Fruit fly (Drosophila melanogaster) whole organism, embryonic: ENCODE measurements around the gene CG31974.

Experiments
- CG1024 ChIP-seq: fragments of 200-800 bp; sonication (Bioruptor generic); IDR thresholded peaks from 2 replicates; pipeline ENCODE4 v1.3.6; 2022; ENCODE audit warnings: missing biosample characterization, missing genetic modification characterization
- CG10366 ChIP-seq: fragments of 200-800 bp; sonication (Bioruptor generic); IDR thresholded peaks from 2 replicates; pipeline ENCODE4 v1.3.6; 2022; ENCODE audit warnings: missing biosample characterization, missing genetic modification characterization
- CG11093 ChIP-seq: fragments of 200-800 bp; sonication (Bioruptor generic); IDR thresholded peaks from 3 replicates; pipeline ENCODE4 v1.3.6; 2022; ENCODE audit warnings: missing biosample characterization, missing genetic modification characterization
- CG11695 ChIP-seq: fragments of 200-800 bp; sonication (Bioruptor generic); IDR thresholded peaks from 3 replicates; pipeline ENCODE4 v1.3.6; 2022; ENCODE audit warnings: missing biosample characterization, missing genetic modification characterization
- CG12744 ChIP-seq: fragments of 200-800 bp; sonication (Bioruptor generic); optimal IDR thresholded peaks from 2 replicates; lab custom pipeline; 2016; ENCODE audit warnings: missing biosample characterization, missing genetic modification characterization
- CG13123 ChIP-seq: fragments of 200-800 bp; sonication (Bioruptor generic); optimal IDR thresholded peaks from 2 replicates; lab custom pipeline; 2016; ENCODE audit warnings: missing biosample characterization, missing genetic modification characterization
- CG15269 ChIP-seq: fragments of 200-800 bp; sonication (Bioruptor generic); optimal IDR thresholded peaks from 2 replicates; lab custom pipeline; 2018; ENCODE audit warnings: missing biosample characterization, mild to moderate bottlenecking, missing genetic modification characterization, moderate library complexity
- CG15479 ChIP-seq: fragments of 200-800 bp; sonication (Bioruptor generic); optimal IDR thresholded peaks from 3 replicates; lab custom pipeline; 2019; ENCODE audit warnings: missing biosample characterization, mild to moderate bottlenecking, missing genetic modification characterization, moderate library complexity
- CG15514 ChIP-seq: fragments of 200-800 bp; sonication (Bioruptor generic); optimal IDR thresholded peaks from 3 replicates; lab custom pipeline; 2017; ENCODE audit warnings: missing biosample characterization, missing genetic modification characterization, mild to moderate bottlenecking, moderate library complexity, missing genetic modification reagents
- CG17186 ChIP-seq: fragments of 200-800 bp; sonication (Bioruptor generic); optimal IDR thresholded peaks from 3 replicates; lab custom pipeline; 2017; ENCODE audit warnings: missing biosample characterization, missing genetic modification reagents, missing genetic modification characterization
- CG17912 ChIP-seq: fragments of 200-800 bp; sonication (Bioruptor generic); optimal IDR thresholded peaks from 2 replicates; lab custom pipeline; 2018; ENCODE audit warnings: missing biosample characterization, mild to moderate bottlenecking, missing genetic modification characterization
- CG3995 ChIP-seq: fragments of 200-800 bp; sonication (Bioruptor generic); optimal IDR thresholded peaks from 3 replicates; lab custom pipeline; 2016; ENCODE audit warnings: missing biosample characterization, missing genetic modification characterization
- CG4617 ChIP-seq: fragments of 200-800 bp; sonication (Bioruptor generic); optimal IDR thresholded peaks from 3 replicates; lab custom pipeline; 2016; ENCODE audit warnings: missing biosample characterization, missing genetic modification characterization, borderline replicate concordance
- CG6683 ChIP-seq: fragments of 200-800 bp; sonication (Bioruptor generic); optimal IDR thresholded peaks from 2 replicates; lab custom pipeline; 2017; ENCODE audit warnings: missing biosample characterization, mild to moderate bottlenecking, missing genetic modification characterization, missing genetic modification reagents
- CG8359 ChIP-seq: fragments of 200-800 bp; sonication (Bioruptor generic); optimal IDR thresholded peaks from 2 replicates; lab custom pipeline; 2017; ENCODE audit warnings: missing biosample characterization, mild to moderate bottlenecking, missing genetic modification characterization, borderline replicate concordance
- CG9609 ChIP-seq: fragments of 200-800 bp; sonication (Bioruptor generic); optimal IDR thresholded peaks from 3 replicates; lab custom pipeline; 2016; ENCODE audit warnings: missing biosample characterization, missing genetic modification characterization
- CHES-1-like ChIP-seq: fragments of 200-800 bp; sonication (Bioruptor generic); optimal IDR thresholded peaks from 2 replicates; lab custom pipeline; 2016; ENCODE audit warnings: missing biosample characterization, missing genetic modification characterization
- Dref ChIP-seq: fragments of 200-800 bp; sonication (Bioruptor generic); IDR thresholded peaks from 2 replicates; pipeline ENCODE4 v1.3.6; 2022; ENCODE audit warnings: missing biosample characterization, missing genetic modification characterization
- E2f2 ChIP-seq: fragments of 200-800 bp; sonication (Bioruptor generic); IDR thresholded peaks from 2 replicates; pipeline ENCODE4 v1.3.6; 2022; ENCODE audit warnings: missing biosample characterization, missing genetic modification characterization
- H15 ChIP-seq: fragments of 200-800 bp; sonication (Bioruptor generic); IDR thresholded peaks from 3 replicates; pipeline ENCODE4 v1.3.6; 2022; ENCODE audit warnings: missing biosample characterization, missing genetic modification characterization
- Hsf ChIP-seq: fragments of 200-800 bp; sonication (Bioruptor generic); optimal IDR thresholded peaks from 3 replicates; lab custom pipeline; 2016; ENCODE audit warnings: missing biosample characterization, missing genetic modification characterization
- Lhr ChIP-seq: fragments of 200-800 bp; sonication (Bioruptor generic); optimal IDR thresholded peaks from 3 replicates; lab custom pipeline; 2017; ENCODE audit warnings: mild to moderate bottlenecking, missing biosample characterization, missing genetic modification reagents, missing genetic modification characterization
- NC2α ChIP-seq: fragments of 200-800 bp; sonication (Bioruptor generic); optimal IDR thresholded peaks from 2 replicates; lab custom pipeline; 2016; ENCODE audit warnings: missing biosample characterization, missing genetic modification characterization
- Nf-YC ChIP-seq: fragments of 200-800 bp; optimal IDR thresholded peaks from 3 replicates; lab custom pipeline; 2019; ENCODE audit warnings: missing biosample characterization, mild to moderate bottlenecking, missing genetic modification characterization, moderate library complexity
- Oaz ChIP-seq: fragments of 200-800 bp; sonication (Bioruptor generic); IDR thresholded peaks from 2 replicates; pipeline ENCODE4 v1.3.6; 2022; ENCODE audit warnings: missing biosample characterization, missing genetic modification characterization
- Ravus ChIP-seq: fragments of 200-800 bp; sonication (Bioruptor generic); IDR thresholded peaks from 2 replicates; pipeline ENCODE4 v1.3.6; 2022; ENCODE audit warnings: missing biosample characterization, missing genetic modification characterization
- Rx ChIP-seq: fragments of 200-800 bp; sonication (Bioruptor generic); IDR thresholded peaks from 2 replicates; pipeline ENCODE4 v1.3.6; 2022; ENCODE audit warnings: missing biosample characterization, missing genetic modification characterization
- Sry-δ ChIP-seq: fragments of 200-800 bp; sonication (Bioruptor generic); optimal IDR thresholded peaks from 2 replicates; lab custom pipeline; 2016; ENCODE audit warnings: missing biosample characterization, missing genetic modification characterization
- bsh ChIP-seq, 2 experiments: fragments of 200-800 bp; sonication (Bioruptor generic); optimal IDR thresholded peaks; 2 replicates each; lab custom pipeline; 2017 to 2018; ENCODE audit warnings: mild to moderate bottlenecking in 2 of 2, missing biosample characterization in 2 of 2, missing genetic modification characterization in 2 of 2, moderate library complexity in 1 of 2
- ci ChIP-seq: fragments of 200-800 bp; sonication (Bioruptor generic); IDR thresholded peaks from 3 replicates; pipeline ENCODE4 v1.3.6; 2022; ENCODE audit warnings: missing biosample characterization, missing genetic modification characterization
- croc ChIP-seq: fragments of 200-800 bp; sonication (Bioruptor generic); conservative IDR thresholded peaks from 3 replicates; pipeline ENCODE4 v1.3.6; 2022; ENCODE audit warnings: missing biosample characterization, missing genetic modification characterization
- crp ChIP-seq, 2 experiments: fragments of 200-800 bp; sonication (Bioruptor generic); optimal IDR thresholded peaks; 2 replicates in 1 of 2; 3 replicates in 1 of 2; lab custom pipeline; 2017; ENCODE audit warnings: missing biosample characterization in 2 of 2, missing genetic modification characterization in 2 of 2, mild to moderate bottlenecking in 1 of 2, moderate library complexity in 1 of 2
- dati ChIP-seq: fragments of 200-800 bp; sonication (Bioruptor generic); IDR thresholded peaks from 2 replicates; pipeline ENCODE4 v1.3.6; 2022; ENCODE audit warnings: missing biosample characterization, missing genetic modification characterization
- dm ChIP-seq: fragments of 200-800 bp; sonication (Bioruptor generic); optimal IDR thresholded peaks from 3 replicates; lab custom pipeline; 2016; ENCODE audit warnings: missing biosample characterization, missing genetic modification characterization
- fd64A ChIP-seq: fragments of 200-800 bp; sonication (Bioruptor generic); optimal IDR thresholded peaks from 3 replicates; lab custom pipeline; 2018; ENCODE audit warnings: missing biosample characterization, mild to moderate bottlenecking, missing genetic modification characterization
- gfzf ChIP-seq: fragments of 200-800 bp; sonication (Bioruptor generic); optimal IDR thresholded peaks from 2 replicates; lab custom pipeline; 2016; ENCODE audit warnings: missing biosample characterization, mild to moderate bottlenecking, missing genetic modification characterization, moderate library complexity
- hbn ChIP-seq: fragments of 200-800 bp; sonication (Bioruptor generic); IDR thresholded peaks from 2 replicates; pipeline ENCODE4 v1.3.6; 2022; ENCODE audit warnings: missing biosample characterization, missing genetic modification characterization; ENCODE audit not compliant: partially characterized antibody
- hth ChIP-seq: fragments of >200 bp; optimal IDR thresholded peaks from 2 replicates; lab custom pipeline; 2017; ENCODE audit warnings: inconsistent platforms
- kah ChIP-seq: fragments of 200-800 bp; sonication (Bioruptor generic); optimal IDR thresholded peaks from 2 replicates; lab custom pipeline; 2018; ENCODE audit warnings: missing biosample characterization, mild to moderate bottlenecking, missing genetic modification characterization
- nerfin-1 ChIP-seq: fragments of 200-800 bp; sonication (Bioruptor generic); optimal IDR thresholded peaks from 3 replicates; lab custom pipeline; 2019; ENCODE audit warnings: missing biosample characterization, mild to moderate bottlenecking, missing genetic modification characterization, moderate library complexity
- nerfin-2 ChIP-seq: fragments of 200-800 bp; sonication (Bioruptor generic); IDR thresholded peaks from 2 replicates; pipeline ENCODE4 v1.3.6; 2022; ENCODE audit warnings: missing biosample characterization, missing genetic modification characterization; ENCODE audit not compliant: partially characterized antibody
- nom ChIP-seq: fragments of 200-800 bp; sonication (Bioruptor generic); optimal IDR thresholded peaks from 2 replicates; lab custom pipeline; 2017; ENCODE audit warnings: missing biosample characterization, missing genetic modification characterization, mild to moderate bottlenecking, moderate library complexity, missing genetic modification reagents
- pzg ChIP-seq: fragments of 200-800 bp; sonication (Bioruptor generic); optimal IDR thresholded peaks from 3 replicates; lab custom pipeline; 2018; ENCODE audit warnings: missing biosample characterization, mild to moderate bottlenecking, missing genetic modification characterization, moderate library complexity
- repo ChIP-seq: fragments of 200-800 bp; sonication (Bioruptor generic); optimal IDR thresholded peaks from 2 replicates; lab custom pipeline; 2016; ENCODE audit warnings: missing biosample characterization, missing genetic modification characterization
- scrt ChIP-seq: fragments of 200-800 bp; sonication (Bioruptor generic); optimal IDR thresholded peaks from 2 replicates; lab custom pipeline; 2018; ENCODE audit warnings: missing biosample characterization, mild to moderate bottlenecking, missing genetic modification characterization, moderate library complexity
- sna ChIP-seq: fragments of 200-800 bp; sonication (Bioruptor generic); IDR thresholded peaks from 2 replicates; pipeline ENCODE4 v1.3.6; 2022; ENCODE audit warnings: missing biosample characterization, missing genetic modification characterization; ENCODE audit not compliant: partially characterized antibody
- tup ChIP-seq: fragments of 200-800 bp; sonication (Bioruptor generic); optimal IDR thresholded peaks from 2 replicates; lab custom pipeline; 2016; ENCODE audit warnings: missing biosample characterization, mild to moderate bottlenecking, missing genetic modification characterization, moderate library complexity
- wdn ChIP-seq: fragments of 200-800 bp; sonication (Bioruptor generic); IDR thresholded peaks from 2 replicates; pipeline ENCODE4 v1.3.6; 2022; ENCODE audit warnings: missing biosample characterization, missing genetic modification characterization

Gene CG31974

DNA sequence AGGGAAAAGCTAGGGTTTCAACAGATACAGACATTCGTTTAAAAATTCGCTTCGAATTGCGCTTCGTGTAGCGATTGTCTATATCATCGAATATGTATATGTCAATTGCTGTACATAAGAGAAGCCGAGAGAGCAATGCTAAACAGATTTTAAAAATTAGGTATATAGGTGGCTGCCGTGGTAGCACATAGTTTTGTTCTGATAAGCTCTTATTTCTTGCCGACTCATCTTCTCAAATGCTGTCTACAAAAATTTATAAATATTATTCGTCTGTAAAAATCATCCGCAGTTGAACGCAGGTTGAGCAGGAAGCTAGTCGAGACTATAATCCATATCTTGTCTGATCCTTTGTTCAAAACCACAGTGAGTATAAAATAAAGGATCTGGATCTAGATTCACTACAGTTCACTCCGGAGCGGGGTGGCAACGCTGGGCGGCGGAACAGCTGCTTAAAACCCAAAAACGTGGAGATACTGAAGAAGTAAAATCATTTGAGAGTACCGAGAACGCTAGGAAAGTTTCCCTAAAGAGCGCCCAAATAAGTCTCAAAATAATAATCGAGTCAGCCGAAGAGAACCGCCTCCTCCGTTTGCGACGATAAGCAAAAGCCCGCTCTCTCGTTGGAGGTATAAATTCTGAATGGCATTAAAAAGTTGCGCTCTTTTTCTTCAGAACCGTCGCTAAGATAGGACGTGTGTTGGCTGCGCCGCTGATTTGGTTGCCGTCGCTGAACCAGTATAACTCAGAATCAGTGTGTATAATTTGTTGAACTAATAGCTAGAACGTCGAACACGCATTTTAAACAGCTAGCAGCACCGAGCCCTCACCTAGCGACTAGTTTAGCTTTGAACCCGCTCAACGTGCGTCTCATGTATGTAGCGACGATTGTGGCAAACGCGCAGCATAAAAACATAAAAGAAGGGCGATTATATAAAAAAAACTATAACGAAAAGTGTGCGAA lies 35.1 kb downstream of the CG31974 start (continued):
- TF ChIP-seq CG15479 (GFP tag; lab: Kevin White, UChicago), result no peak
- TF ChIP-seq E2f2 (GFP tag; lab: Robert Waterston, UW), result peak; percentile 59
- TF ChIP-seq H15, result no peak
- peak; percentile 63 for TF ChIP-seq nom (GFP tag; lab: Kevin White, UChicago)
- peak; percentile 87 for TF ChIP-seq CG11695
- TF ChIP-seq Oaz, result no peak
- no peak for TF ChIP-seq CG11093 (GFP tag; lab: Robert Waterston, UW)
- TF ChIP-seq scrt, result no peak
- peak; percentile 80 for TF ChIP-seq dm (GFP tag; lab: Kevin White, UChicago)
- TF ChIP-seq Nf-YC (tag; lab: Kevin White, UChicago), result peak; percentile 40
- no peak for TF ChIP-seq kah
- no peak for TF ChIP-seq repo
- 0 out of 3 replicates have a peak, but pooled peaks have one; percentile 39 for TF ChIP-seq ci (GFP tag; lab: Robert Waterston, UW)
- TF ChIP-seq tup (GFP tag; lab: Kevin White, UChicago), result no peak
- no peak for TF ChIP-seq NC2α (GFP tag; lab: Kevin White, UChicago)
- no peak for TF ChIP-seq Sry-δ
- TF ChIP-seq hth (lab: Kevin White, UChicago), result no peak
- no peak for TF ChIP-seq CHES-1-like
- no peak for TF ChIP-seq CG10366 (GFP tag; lab: Robert Waterston, UW)
- peak; percentile 2 for TF ChIP-seq nerfin-1 (tag; lab: Kevin White, UChicago)
- TF ChIP-seq dati (GFP tag; lab: Robert Waterston, UW), result no peak
- no peak for TF ChIP-seq CG3995 (GFP tag; lab: Kevin White, UChicago)
- no peak for TF ChIP-seq Dref
- TF ChIP-seq fd64A, result no peak
- no peak for TF ChIP-seq croc
- TF ChIP-seq pzg (GFP tag; lab: Kevin White, UChicago), result peak; percentile 63
- TF ChIP-seq CG4617 (GFP tag; lab: Kevin White, UChicago), result no peak
- TF ChIP-seq gfzf (GFP tag; lab: Kevin White, UChicago), result no peak
- no peak for TF ChIP-seq CG1024 (GFP tag; lab: Robert Waterston, UW)
- TF ChIP-seq CG17912 (GFP tag; lab: Kevin White, UChicago), result no peak
- peak; percentile 15; the same call in 1 of the 2 replicates for TF ChIP-seq hbn (GFP tag; lab: Robert Waterston, UW)
- TF ChIP-seq nerfin-2, result no peak
- TF ChIP-seq Ravus, result no peak
- TF ChIP-seq CG15514 (GFP tag; lab: Kevin White, UChicago), result peak; percentile 99
- no peak for TF ChIP-seq CG9609 (GFP tag; lab: Kevin White, UChicago)
- no peak for TF ChIP-seq CG6683 (GFP tag; lab: Kevin White, UChicago)
- no peak for TF ChIP-seq Rx (GFP tag; lab: Robert Waterston, UW)
- no peak for TF ChIP-seq CG17186 (GFP tag; lab: Kevin White, UChicago)
- TF ChIP-seq bsh (GFP tag; optimal IDR thresholded peaks at IDR 0.05; lab: Kevin White, UChicago), result no peak
- TF ChIP-seq Lhr (GFP tag; lab: Kevin White, UChicago), result no peak
- TF ChIP-seq CG15269 (tag; lab: Kevin White, UChicago), result no peak
- TF ChIP-seq CG13123 (GFP tag; lab: Kevin White, UChicago), result no peak
- TF ChIP-seq crp (GFP tag; optimal IDR thresholded peaks at IDR 0.05; lab: Kevin White, UChicago), result peak; percentile 48 to 92
- TF ChIP-seq CG12744 (GFP tag; lab: Kevin White, UChicago), result no peak
- peak; percentile 54 for TF ChIP-seq sna (GFP tag; lab: Robert Waterston, UW)
- TF ChIP-seq Hsf (GFP tag; lab: Kevin White, UChicago), result no peak
- TF ChIP-seq CG8359 (GFP tag; lab: Kevin White, UChicago), result no peak
- TF ChIP-seq wdn (GFP tag; lab: Robert Waterston, UW), result no peak
